Worm (Caenorhabditis elegans) whole organism, midembryonic: Measurements from ENCODE around the gene srd-1.

Source experiments
- cog-1 ChIP-seq: sonication (generic microtip); optimal IDR thresholded peaks from 2 replicates; lab custom pipeline; 2016; ENCODE audit warnings: missing genetic modification characterization, missing compliant biosample characterization
- flt-1 ChIP-seq: fragments of 200-800 bp; sonication (Bioruptor generic); IDR thresholded peaks from 2 replicates; pipeline ENCODE4 v1.3.6; 2022; ENCODE audit warnings: missing genetic modification characterization, missing compliant biosample characterization
- klf-2 ChIP-seq: fragments of 200-800 bp; sonication (Bioruptor generic); conservative IDR thresholded peaks from 2 replicates; pipeline ENCODE4 v1.3.6; 2022; ENCODE audit warnings: missing genetic modification reagents, missing genetic modification characterization, missing compliant biosample characterization
- med-1 ChIP-seq: sonication (generic microtip); optimal IDR thresholded peaks from 2 replicates; lab custom pipeline; 2017; ENCODE audit warnings: missing genetic modification characterization, mild to moderate bottlenecking, missing compliant biosample characterization, antibody characterized with exemption, missing genetic modification reagents; ENCODE audit not compliant: insufficient read depth
- ref-1 ChIP-seq: fragments of 200-800 bp; sonication (Bioruptor generic); conservative IDR thresholded peaks from 2 replicates; pipeline ENCODE4 v1.3.6; 2022; ENCODE audit warnings: missing genetic modification reagents, missing genetic modification characterization, missing compliant biosample characterization
- tab-1 ChIP-seq: fragments of 200-800 bp; sonication (Bioruptor generic); IDR thresholded peaks from 2 replicates; pipeline ENCODE4 v1.3.6; 2022; ENCODE audit warnings: missing genetic modification characterization, missing compliant biosample characterization
- ztf-23 ChIP-seq: fragments of 200-800 bp; sonication (Bioruptor generic); IDR thresholded peaks from 2 replicates; pipeline ENCODE4 v1.3.6; 2022; ENCODE audit warnings: missing genetic modification reagents, missing genetic modification characterization, missing compliant biosample characterization
- ztf-29 ChIP-seq: fragments of 200-800 bp; sonication (Bioruptor generic); IDR thresholded peaks from 2 replicates; pipeline ENCODE4 v1.3.6; 2022; ENCODE audit warnings: missing genetic modification reagents, missing genetic modification characterization, missing compliant biosample characterization

DNA sequence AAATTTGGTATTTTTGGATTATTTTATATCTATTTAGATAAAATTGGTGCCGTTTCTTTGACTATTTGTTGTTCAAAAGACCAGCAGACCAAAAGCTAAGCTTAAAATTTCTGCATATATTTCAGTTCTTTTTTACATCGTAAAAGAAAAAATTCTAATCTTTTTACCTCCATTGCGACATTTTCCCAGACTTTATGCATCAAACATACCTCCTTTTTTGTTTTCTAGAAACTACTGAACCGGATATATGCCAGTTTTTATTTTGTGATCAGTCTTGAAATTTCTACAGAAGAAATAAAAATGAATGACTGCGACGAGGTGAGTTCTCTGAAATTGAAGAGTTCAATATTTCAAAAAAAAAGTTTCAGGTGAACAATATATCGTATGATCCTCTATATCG lies 12.1 kb upstream of the srd-1 start, which contains the start of gene srb-6:
- TF ChIP-seq med-1: no peak
- TF ChIP-seq ztf-23 (GFP tag; lab: Robert Waterston, UW): no peak
- TF ChIP-seq tab-1: no peak
- no peak for TF ChIP-seq flt-1 (GFP tag; lab: Robert Waterston, UW)
- no peak for TF ChIP-seq cog-1 (tag; lab: Kevin White, UChicago)
- TF ChIP-seq ztf-29 (GFP tag; lab: Robert Waterston, UW): no peak
- TF ChIP-seq klf-2 (GFP tag; lab: Robert Waterston, UW): no peak
- no peak for TF ChIP-seq ref-1 (GFP tag; lab: Robert Waterston, UW)
